Fruit fly (Drosophila melanogaster): ENCODE data around the gene spen.

The spen gene

DNA sequence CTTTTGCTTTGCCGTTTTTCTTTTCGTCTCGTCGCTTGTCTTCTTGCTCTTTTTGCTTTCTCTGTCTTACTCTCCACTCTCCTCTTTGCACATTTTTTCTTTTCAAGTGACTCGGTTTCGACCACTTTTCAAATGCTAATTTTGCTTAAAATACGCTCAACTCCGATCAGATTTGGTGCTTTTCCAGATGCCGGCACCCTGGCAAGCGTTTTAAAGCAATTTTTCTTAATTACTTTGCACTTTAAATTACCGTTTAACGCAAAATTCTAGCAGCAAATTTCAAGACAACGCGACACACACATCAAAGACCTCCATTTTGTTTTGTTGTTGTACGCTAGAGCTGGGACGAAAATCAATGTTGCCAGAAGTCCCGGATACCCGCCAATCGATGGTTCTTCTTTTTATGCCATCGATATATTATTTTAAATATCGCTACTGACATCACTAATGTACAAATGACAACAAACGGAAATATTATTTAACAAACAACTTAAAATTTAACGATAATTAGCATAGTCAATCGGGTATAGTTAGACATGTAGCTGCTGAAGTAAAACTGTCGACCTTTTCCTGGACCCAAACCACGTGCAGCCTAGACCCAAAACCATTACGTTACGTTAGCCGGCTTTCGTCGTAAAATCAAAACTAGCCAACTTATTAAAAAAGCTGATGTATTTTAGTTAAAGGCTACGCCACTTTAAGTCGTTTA is 91.8 kb downstream of the spen start, which contains the start of gene kis (continued):
- TF ChIP-seq Rfx (GFP tag; IDR thresholded peaks at IDR 0.05): peak; percentile 66
- peak; percentile 27 for TF ChIP-seq kni (GFP tag; optimal IDR thresholded peaks at IDR 0.05)
- TF ChIP-seq knrl (GFP tag; IDR thresholded peaks at IDR 0.05; ENCODE audit: partially characterized antibody): peak; percentile 98
- peak; percentile 44; the same call in 1 of the 2 replicates for TF ChIP-seq Drgx (GFP tag; IDR thresholded peaks at IDR 0.05)
- TF ChIP-seq CG6765 (GFP tag; optimal IDR thresholded peaks at IDR 0.05): no peak
- TF ChIP-seq gce (GFP tag; IDR thresholded peaks at IDR 0.05): no peak
- no peak for TF ChIP-seq toy (GFP tag; IDR thresholded peaks at IDR 0.05)
- no peak for TF ChIP-seq gcm2 (GFP tag; optimal IDR thresholded peaks at IDR 0.05)
- TF ChIP-seq kay (GFP tag; optimal IDR thresholded peaks at IDR 0.05): no peak
- TF ChIP-seq CG11723 (GFP tag; optimal IDR thresholded peaks at IDR 0.05): no peak
- TF ChIP-seq CG1792 (GFP tag; optimal IDR thresholded peaks at IDR 0.05): peak; percentile 16
- TF ChIP-seq Stat92E (GFP tag; optimal IDR thresholded peaks at IDR 0.05): peak in 1 of 3 experiments; percentile 74
- peak; percentile 97 for TF ChIP-seq unc-4 (GFP tag; IDR thresholded peaks at IDR 0.05; ENCODE audit: partially characterized antibody)
- TF ChIP-seq tup (GFP tag; optimal IDR thresholded peaks at IDR 0.05): no peak
- TF ChIP-seq CG17361 (GFP tag; IDR thresholded peaks at IDR 0.05): 0 out of 3 replicates have a peak, but pooled peaks have one; percentile 41
- TF ChIP-seq lab (GFP tag; optimal IDR thresholded peaks at IDR 0.05): peak; percentile 66
- peak; percentile 43 for TF ChIP-seq Sry-β (GFP tag; optimal IDR thresholded peaks at IDR 0.05)
- TF ChIP-seq Lpt (GFP tag; optimal IDR thresholded peaks at IDR 0.05): no peak
- peak; percentile 41; the same call in 1 of the 3 replicates for TF ChIP-seq so (GFP tag; IDR thresholded peaks at IDR 0.05)
- TF ChIP-seq Mes4 (GFP tag; optimal IDR thresholded peaks at IDR 0.05): peak; percentile 29
- TF ChIP-seq CG2199 (GFP tag; IDR thresholded peaks at IDR 0.05): no peak
- TF ChIP-seq ap (GFP tag; IDR thresholded peaks at IDR 0.05): no peak
- peak; percentile 21 for TF ChIP-seq CG4328 (GFP tag; optimal IDR thresholded peaks at IDR 0.05)
- no peak for TF ChIP-seq sc (optimal IDR thresholded peaks at IDR 0.05)
- no peak for TF ChIP-seq sc (GFP tag; optimal IDR thresholded peaks at IDR 0.05)
- TF ChIP-seq CG3065 (GFP tag; optimal IDR thresholded peaks at IDR 0.05): no peak
- peak; percentile 13 for TF ChIP-seq CG17568 (GFP tag; optimal IDR thresholded peaks at IDR 0.05)
- TF ChIP-seq cas (GFP tag; IDR thresholded peaks at IDR 0.05): no peak
- no peak for TF ChIP-seq Nf-YA (GFP tag; IDR thresholded peaks at IDR 0.05)
- peak; percentile 46 for TF ChIP-seq maf-S (GFP tag; optimal IDR thresholded peaks at IDR 0.05)
- TF ChIP-seq Bgb (GFP tag; IDR thresholded peaks at IDR 0.05; ENCODE audit: partially characterized antibody): peak; percentile 96
- no peak for TF ChIP-seq CG11695 (GFP tag; IDR thresholded peaks at IDR 0.05)
- peak; percentile 73; the same call in 2 of the 3 replicates for TF ChIP-seq Dbx (GFP tag; IDR thresholded peaks at IDR 0.05)
- TF ChIP-seq CG8765 (GFP tag; IDR thresholded peaks at IDR 0.05): no peak
- no peak for TF ChIP-seq CG10959 (GFP tag; IDR thresholded peaks at IDR 0.05)
- no peak for TF ChIP-seq Atf3 (GFP tag; optimal IDR thresholded peaks at IDR 0.05)
- TF ChIP-seq Spps (tag; optimal IDR thresholded peaks at IDR 0.05): no peak
- TF ChIP-seq chn (GFP tag; optimal IDR thresholded peaks at IDR 0.05): peak; percentile 40
- TF ChIP-seq CG17328 (GFP tag; IDR thresholded peaks at IDR 0.05): no peak
- peak; percentile 95 for TF ChIP-seq Doc3 (GFP tag; IDR thresholded peaks at IDR 0.05; ENCODE audit: partially characterized antibody)
- peak; percentile 56 for TF ChIP-seq Dp (GFP tag; optimal IDR thresholded peaks at IDR 0.05)
- peak; percentile 35 for TF ChIP-seq CG4707 (GFP tag; optimal IDR thresholded peaks at IDR 0.05)
- TF ChIP-seq en (GFP tag; optimal IDR thresholded peaks at IDR 0.05): no peak
- no peak for TF ChIP-seq run (tag; optimal IDR thresholded peaks at IDR 0.05)
- no peak for TF ChIP-seq CG8089 (GFP tag; optimal IDR thresholded peaks at IDR 0.05)
- no peak for TF ChIP-seq CG1024 (GFP tag; IDR thresholded peaks at IDR 0.05)
- peak; percentile 10 for TF ChIP-seq emc (GFP tag; optimal IDR thresholded peaks at IDR 0.05)
- no peak for TF ChIP-seq ac (GFP tag; optimal IDR thresholded peaks at IDR 0.05)
- peak; percentile 25 for TF ChIP-seq CG7987 (GFP tag; optimal IDR thresholded peaks at IDR 0.05)
- TF ChIP-seq Gug (GFP tag; IDR thresholded peaks at IDR 0.05): no peak; the same call in 3 of the 4 replicates
